Fruit fly (Drosophila melanogaster) whole organism, embryonic: ENCODE measurements around the gene Ptp10D.

Source experiments
- Adf1 ChIP-seq: fragments of 200-800 bp; sonication (Bioruptor generic); IDR thresholded peaks from 2 replicates; pipeline ENCODE4 v1.3.6; 2022; ENCODE audit warnings: missing biosample characterization, missing genetic modification characterization
- B-H1 ChIP-seq: fragments of 200-800 bp; sonication (Bioruptor generic); IDR thresholded peaks from 3 replicates; pipeline ENCODE4 v1.3.6; 2022; ENCODE audit warnings: missing biosample characterization, missing genetic modification characterization
- BEAF-32 ChIP-seq: fragments of 200-800 bp; sonication (Bioruptor generic); optimal IDR thresholded peaks from 3 replicates; lab custom pipeline; 2017; ENCODE audit warnings: missing biosample characterization, missing genetic modification characterization, mild to moderate bottlenecking, moderate library complexity, missing genetic modification reagents
- Blimp-1 ChIP-seq: fragments of 200-800 bp; sonication (Bioruptor generic); optimal IDR thresholded peaks from 3 replicates; lab custom pipeline; 2018; ENCODE audit warnings: missing biosample characterization, missing genetic modification characterization, mild to moderate bottlenecking, moderate library complexity, missing genetic modification reagents
- CG10209 ChIP-seq: fragments of 200-800 bp; sonication (Bioruptor generic); optimal IDR thresholded peaks from 3 replicates; lab custom pipeline; 2017; ENCODE audit warnings: missing biosample characterization, mild to moderate bottlenecking, missing genetic modification characterization, missing genetic modification reagents
- CG10274 ChIP-seq: fragments of 200-800 bp; sonication (Bioruptor generic); optimal IDR thresholded peaks from 3 replicates; lab custom pipeline; 2017; ENCODE audit warnings: missing biosample characterization, mild to moderate bottlenecking, missing genetic modification characterization
- CG12104 ChIP-seq: fragments of 200-800 bp; sonication (Bioruptor generic); optimal IDR thresholded peaks from 3 replicates; lab custom pipeline; 2016; ENCODE audit warnings: missing biosample characterization, missing genetic modification characterization
- CG13424 ChIP-seq: fragments of 200-800 bp; sonication (Bioruptor generic); optimal IDR thresholded peaks from 2 replicates; lab custom pipeline; 2019; ENCODE audit warnings: missing biosample characterization, mild to moderate bottlenecking, missing genetic modification characterization, moderate library complexity
- CG14050 ChIP-seq: fragments of 200-800 bp; sonication (Bioruptor generic); IDR thresholded peaks from 3 replicates; pipeline ENCODE4 v1.3.6; 2022; ENCODE audit warnings: missing biosample characterization, missing genetic modification characterization
- CG14667 ChIP-seq: fragments of 200-800 bp; sonication (Bioruptor generic); IDR thresholded peaks from 2 replicates; pipeline ENCODE4 v1.3.6; 2022; ENCODE audit warnings: missing biosample characterization, missing genetic modification characterization
- CG1792 ChIP-seq: fragments of 200-800 bp; sonication (Bioruptor generic); optimal IDR thresholded peaks from 2 replicates; lab custom pipeline; 2016; ENCODE audit warnings: missing biosample characterization, missing genetic modification characterization
- CG18262 ChIP-seq: fragments of 200-800 bp; optimal IDR thresholded peaks from 3 replicates; lab custom pipeline; 2019; ENCODE audit warnings: missing biosample characterization, mild to moderate bottlenecking, missing genetic modification characterization, moderate library complexity
- CG31365 ChIP-seq: fragments of 200-800 bp; sonication (Bioruptor generic); optimal IDR thresholded peaks from 2 replicates; lab custom pipeline; 2018; ENCODE audit warnings: missing biosample characterization, mild to moderate bottlenecking, missing genetic modification characterization
- CG6813 ChIP-seq: fragments of 200-800 bp; sonication (Bioruptor generic); optimal IDR thresholded peaks from 2 replicates; lab custom pipeline; 2017; ENCODE audit warnings: missing biosample characterization, missing genetic modification characterization, mild to moderate bottlenecking, moderate library complexity, missing genetic modification reagents
- CG7357 ChIP-seq: fragments of 200-800 bp; sonication (Bioruptor generic); IDR thresholded peaks from 3 replicates; pipeline ENCODE4 v1.3.6; 2022; ENCODE audit warnings: missing biosample characterization, missing genetic modification characterization
- CG7987 ChIP-seq: fragments of 200-800 bp; sonication (Bioruptor generic); optimal IDR thresholded peaks from 2 replicates; lab custom pipeline; 2018; ENCODE audit warnings: missing biosample characterization, mild to moderate bottlenecking, missing genetic modification characterization, moderate library complexity
- CG8281 ChIP-seq: fragments of 200-800 bp; sonication (Bioruptor generic); optimal IDR thresholded peaks from 2 replicates; lab custom pipeline; 2018; ENCODE audit warnings: missing biosample characterization, mild to moderate bottlenecking, missing genetic modification characterization, moderate library complexity
- CG9797 ChIP-seq: fragments of 200-800 bp; sonication (Bioruptor generic); optimal IDR thresholded peaks from 3 replicates; lab custom pipeline; 2018; ENCODE audit warnings: missing biosample characterization, mild to moderate bottlenecking, missing genetic modification characterization
- D ChIP-seq, 2 experiments: fragments of 200-800 bp in 1 of 2; fragments of >200 bp in 1 of 2; sonication (Bioruptor generic) in 1 of 2; optimal IDR thresholded peaks; 2 replicates in 1 of 2; 3 replicates in 1 of 2; lab custom pipeline; 2017; ENCODE audit warnings: mild to moderate bottlenecking in 1 of 2, missing biosample characterization in 1 of 2, missing genetic modification characterization in 1 of 2, missing genetic modification reagents in 1 of 2
- ERR ChIP-seq: fragments of 200-800 bp; sonication (Bioruptor generic); optimal IDR thresholded peaks from 2 replicates; lab custom pipeline; 2016; ENCODE audit warnings: missing biosample characterization, missing genetic modification characterization
- Gsc ChIP-seq: fragments of 200-800 bp; sonication (Bioruptor generic); IDR thresholded peaks from 2 replicates; pipeline ENCODE4 v1.3.6; 2022; ENCODE audit warnings: missing biosample characterization, missing genetic modification characterization
- HmgD ChIP-seq: fragments of 200-800 bp; sonication (Bioruptor generic); optimal IDR thresholded peaks from 3 replicates; lab custom pipeline; 2016; ENCODE audit warnings: missing biosample characterization, missing genetic modification characterization
- Kr ChIP-seq: fragments of 200-800 bp; sonication (Bioruptor generic); optimal IDR thresholded peaks from 2 replicates; lab custom pipeline; 2017; ENCODE audit warnings: missing biosample characterization, mild to moderate bottlenecking, missing genetic modification characterization
- Oli ChIP-seq: fragments of 200-800 bp; sonication (Bioruptor generic); optimal IDR thresholded peaks from 2 replicates; lab custom pipeline; 2018; ENCODE audit warnings: missing biosample characterization, mild to moderate bottlenecking, missing genetic modification characterization, moderate library complexity
- PHDP ChIP-seq: fragments of 200-800 bp; sonication (Bioruptor generic); optimal IDR thresholded peaks from 3 replicates; lab custom pipeline; 2018; ENCODE audit warnings: missing biosample characterization, mild to moderate bottlenecking, missing genetic modification characterization, moderate library complexity
- Ptx1 ChIP-seq: fragments of 200-800 bp; sonication (Bioruptor generic); IDR thresholded peaks from 2 replicates; pipeline ENCODE4 v1.3.6; 2022; ENCODE audit warnings: missing biosample characterization, missing genetic modification characterization
- Rfx ChIP-seq: fragments of 200-800 bp; sonication (Bioruptor generic); IDR thresholded peaks from 2 replicates; pipeline ENCODE4 v1.3.6; 2022; ENCODE audit warnings: missing biosample characterization, missing genetic modification characterization
- Rx ChIP-seq: fragments of 200-800 bp; sonication (Bioruptor generic); IDR thresholded peaks from 2 replicates; pipeline ENCODE4 v1.3.6; 2022; ENCODE audit warnings: missing biosample characterization, missing genetic modification characterization
- TFAM ChIP-seq: fragments of 200-800 bp; sonication (Bioruptor generic); optimal IDR thresholded peaks from 2 replicates; lab custom pipeline; 2017; ENCODE audit warnings: missing biosample characterization, missing genetic modification characterization, inconsistent platforms
- Vsx1 ChIP-seq: fragments of 200-800 bp; sonication (Bioruptor generic); optimal IDR thresholded peaks from 2 replicates; lab custom pipeline; 2017; ENCODE audit warnings: missing biosample characterization, mild to moderate bottlenecking, missing genetic modification characterization, missing genetic modification reagents
- Xbp1 ChIP-seq: fragments of 200-800 bp; sonication (Bioruptor generic); optimal IDR thresholded peaks from 3 replicates; lab custom pipeline; 2016; ENCODE audit warnings: missing biosample characterization, mild to moderate bottlenecking, missing genetic modification characterization
- bsh ChIP-seq, 2 experiments: fragments of 200-800 bp; sonication (Bioruptor generic); optimal IDR thresholded peaks; 2 replicates each; lab custom pipeline; 2017 to 2018; ENCODE audit warnings: mild to moderate bottlenecking in 2 of 2, missing biosample characterization in 2 of 2, missing genetic modification characterization in 2 of 2, moderate library complexity in 1 of 2
- croc ChIP-seq: fragments of 200-800 bp; sonication (Bioruptor generic); conservative IDR thresholded peaks from 3 replicates; pipeline ENCODE4 v1.3.6; 2022; ENCODE audit warnings: missing biosample characterization, missing genetic modification characterization
- dan ChIP-seq: fragments of 200-800 bp; sonication (Bioruptor generic); IDR thresholded peaks from 2 replicates; pipeline ENCODE4 v1.3.6; 2022; ENCODE audit warnings: missing biosample characterization, missing genetic modification characterization
- dysf ChIP-seq: fragments of 200-800 bp; sonication (Bioruptor generic); IDR thresholded peaks from 3 replicates; pipeline ENCODE4 v1.3.6; 2022; ENCODE audit warnings: missing biosample characterization, missing genetic modification characterization
- fd96Cb ChIP-seq: fragments of 200-800 bp; sonication (Bioruptor generic); optimal IDR thresholded peaks from 2 replicates; lab custom pipeline; 2018; ENCODE audit warnings: missing biosample characterization, mild to moderate bottlenecking, missing genetic modification characterization, moderate library complexity
- lola ChIP-seq, 3 experiments: fragments of >200 bp in 2 of 3; fragments of 200-800 bp in 1 of 3; sonication (Bioruptor generic) in 1 of 3; optimal IDR thresholded peaks; 2 replicates each; lab custom pipeline; 2017 to 2019; ENCODE audit warnings: missing biosample characterization in 3 of 3, missing genetic modification characterization in 3 of 3, mild to moderate bottlenecking in 1 of 3, moderate library complexity in 1 of 3
- nerfin-1 ChIP-seq: fragments of 200-800 bp; sonication (Bioruptor generic); optimal IDR thresholded peaks from 3 replicates; lab custom pipeline; 2019; ENCODE audit warnings: missing biosample characterization, mild to moderate bottlenecking, missing genetic modification characterization, moderate library complexity
- pho ChIP-seq: fragments of 200-800 bp; sonication (Bioruptor generic); optimal IDR thresholded peaks from 2 replicates; lab custom pipeline; 2016; ENCODE audit warnings: missing biosample characterization, missing genetic modification characterization
- phol ChIP-seq: fragments of 200-800 bp; sonication (Bioruptor generic); optimal IDR thresholded peaks from 3 replicates; lab custom pipeline; 2018; ENCODE audit warnings: missing biosample characterization, mild to moderate bottlenecking, missing genetic modification characterization, moderate library complexity
- psq ChIP-seq: fragments of 200-800 bp; sonication (Bioruptor generic); optimal IDR thresholded peaks from 2 replicates; lab custom pipeline; 2017; ENCODE audit warnings: missing biosample characterization, missing genetic modification characterization
- ranshi ChIP-seq: fragments of 200-800 bp; sonication (Bioruptor generic); IDR thresholded peaks from 2 replicates; pipeline ENCODE4 v1.3.6; 2022; ENCODE audit warnings: missing biosample characterization, missing genetic modification characterization
- row ChIP-seq: fragments of 200-800 bp; sonication (Bioruptor generic); IDR thresholded peaks from 3 replicates; pipeline ENCODE4 v1.3.6; 2022; ENCODE audit warnings: missing biosample characterization, missing genetic modification characterization
- sna ChIP-seq: fragments of 200-800 bp; sonication (Bioruptor generic); IDR thresholded peaks from 2 replicates; pipeline ENCODE4 v1.3.6; 2022; ENCODE audit warnings: missing biosample characterization, missing genetic modification characterization; ENCODE audit not compliant: partially characterized antibody
- trh ChIP-seq: fragments of 200-800 bp; sonication (Bioruptor generic); optimal IDR thresholded peaks from 2 replicates; lab custom pipeline; 2016; ENCODE audit warnings: missing biosample characterization, missing genetic modification characterization

The Ptp10D gene

dm6 chrX:11658181-11658842 lies 36.5 kb downstream of the Ptp10D start (continued):
- TF ChIP-seq trh (GFP tag; lab: Kevin White, UChicago) (no peak), ERR (no peak), croc (0 out of 3 replicates have a peak, but pooled peaks have one; percentile 18), dysf (peak; percentile 38; the same call in 1 of the 3 replicates), Kr (GFP tag; lab: Kevin White, UChicago) (no peak), Adf1 (GFP tag; lab: Robert Waterston, UW) (no peak), CG31365 (no peak), Rx (0 out of 2 replicates have a peak, but pooled peaks have one; percentile 10), CG18262 (tag; lab: Kevin White, UChicago) (peak; percentile 4), fd96Cb (tag; lab: Kevin White, UChicago) (peak; percentile 41), CG1792 (GFP tag; lab: Kevin White, UChicago) (no peak), phol (tag; lab: Kevin White, UChicago) (peak; percentile 57), D (optimal IDR thresholded peaks at IDR 0.05; lab: Kevin White, UChicago) (no peak), D (GFP tag; optimal IDR thresholded peaks at IDR 0.05; lab: Kevin White, UChicago) (peak; percentile 13), Rfx (no peak), Blimp-1 (peak; percentile 61), dan (no peak), BEAF-32 (no peak), CG14667 (GFP tag; lab: Robert Waterston, UW) (no peak), PHDP (tag; lab: Kevin White, UChicago) (peak; percentile 49), HmgD (GFP tag; lab: Kevin White, UChicago) (no peak), CG14050 (no peak), CG10209 (GFP tag; lab: Kevin White, UChicago) (peak; percentile 10), CG7357 (no peak), Vsx1 (peak; percentile 6), CG13424 (tag; lab: Kevin White, UChicago) (peak; percentile 37), Gsc (no peak), CG9797 (GFP tag; lab: Kevin White, UChicago) (no peak), lola (GFP tag; optimal IDR thresholded peaks at IDR 0.05; lab: Kevin White, UChicago) (peak in 1 of 3 experiments; percentile 22), CG6813 (GFP tag; lab: Kevin White, UChicago) (no peak), CG12104 (GFP tag; lab: Kevin White, UChicago) (no peak), psq (GFP tag; lab: Kevin White, UChicago) (no peak), CG10274 (GFP tag; lab: Kevin White, UChicago) (no peak), Xbp1 (no peak), sna (GFP tag; lab: Robert Waterston, UW) (no peak), Ptx1 (GFP tag; lab: Robert Waterston, UW) (peak; percentile 24; the same call in 1 of the 2 replicates), B-H1 (GFP tag; lab: Robert Waterston, UW) (no peak), bsh (GFP tag; optimal IDR thresholded peaks at IDR 0.05; lab: Kevin White, UChicago) (peak in 1 of 2 experiments; percentile 67), pho (GFP tag; lab: Kevin White, UChicago) (no peak), Oli (peak; percentile 45), row (GFP tag; lab: Robert Waterston, UW) (peak; percentile 31; the same call in 1 of the 3 replicates), CG7987 (no peak), CG8281 (tag; lab: Kevin White, UChicago) (no peak), TFAM (no peak), ranshi (peak; percentile 10; the same call in 1 of the 2 replicates), nerfin-1 (tag; lab: Kevin White, UChicago) (no peak)
- TF ChIP-seq, all 482 proteins: peak for 61
